Worm (Caenorhabditis elegans): ENCODE data around the gene F53E2.2.

- no peak for TF ChIP-seq dao-5 (tag; optimal IDR thresholded peaks at IDR 0.05)
- no peak for TF ChIP-seq him-1 (tag; optimal IDR thresholded peaks at IDR 0.05)
- no peak for TF ChIP-seq W03F9.2 (tag; optimal IDR thresholded peaks at IDR 0.05)
Measured at ce11 chrV:1467444-1467843, 7.4 kb upstream of the F53E2.2 start, which contains the start of gene gid-8.
